Worm (Caenorhabditis elegans): Measurements from ENCODE around the gene C09G1.4.

C09G1.4 gene

ce11 chrX:15997926-15998325, 8.5 kb downstream of the C09G1.4 start:
- TF ChIP-seq hlh-30 (tag; optimal IDR thresholded peaks at IDR 0.05; ENCODE audit: insufficient read depth) (no peak), che-1 (tag; optimal IDR thresholded peaks at IDR 0.05) (no peak), ceh-31 (tag; optimal IDR thresholded peaks at IDR 0.05) (no peak), ceh-48 (tag; optimal IDR thresholded peaks at IDR 0.05) (no peak), pros-1 (tag; optimal IDR thresholded peaks at IDR 0.05) (no peak), C08G9.2 (tag; optimal IDR thresholded peaks at IDR 0.05) (no peak), elt-4 (tag; optimal IDR thresholded peaks at IDR 0.05) (no peak), fkh-6 (tag; optimal IDR thresholded peaks at IDR 0.05) (no peak), fax-1 (tag; optimal IDR thresholded peaks at IDR 0.05) (no peak), pag-3 (tag; optimal IDR thresholded peaks at IDR 0.05; ENCODE audit: borderline replicate concordance) (no peak), ttx-3 (tag; optimal IDR thresholded peaks at IDR 0.05) (no peak), gmeb-2 (tag; optimal IDR thresholded peaks at IDR 0.05) (no peak), ceh-2 (tag; optimal IDR thresholded peaks at IDR 0.05) (no peak), tbx-7 (tag; optimal IDR thresholded peaks at IDR 0.05) (no peak)

- TF ChIP-seq gmeb-2 (tag; optimal IDR thresholded peaks at IDR 0.05) = no peak
- TF ChIP-seq hlh-6 (tag; optimal IDR thresholded peaks at IDR 0.05) = no peak
- no peak for TF ChIP-seq pha-4 (tag; optimal IDR thresholded peaks at IDR 0.05)
- no peak for TF ChIP-seq dmd-4 (tag; optimal IDR thresholded peaks at IDR 0.05; ENCODE audit: borderline replicate concordance)
- TF ChIP-seq tbx-2 (tag; optimal IDR thresholded peaks at IDR 0.05) = no peak
- no peak for TF ChIP-seq unc-3 (GFP tag; conservative IDR thresholded peaks at IDR 0.05)
- TF ChIP-seq unc-3 (tag; optimal IDR thresholded peaks at IDR 0.05) = no peak
- no peak for TF ChIP-seq C38D4.7 (GFP tag; optimal IDR thresholded peaks at IDR 0.05)
- no peak for TF ChIP-seq elt-2 (tag; optimal IDR thresholded peaks at IDR 0.05)
These were observed 9.3 kb downstream of the C09G1.4 start for ce11 chrX:15997153-15997552.

- TF ChIP-seq pqm-1 (tag; optimal IDR thresholded peaks at IDR 0.05) (no peak), sdc-2 (tag; optimal IDR thresholded peaks at IDR 0.05) (no peak), sox-4 (tag; optimal IDR thresholded peaks at IDR 0.05) (no peak), pag-3 (tag; optimal IDR thresholded peaks at IDR 0.05; ENCODE audit: borderline replicate concordance) (no peak), hlh-8 (tag; optimal IDR thresholded peaks at IDR 0.05) (no peak), unc-55 (GFP tag; optimal IDR thresholded peaks at IDR 0.05) (no peak), ztf-16 (tag; optimal IDR thresholded peaks at IDR 0.05) (no peak), ceh-18 (tag; optimal IDR thresholded peaks at IDR 0.05) (no peak), nfya-1 (tag; optimal IDR thresholded peaks at IDR 0.05) (no peak), ama-1 (optimal IDR thresholded peaks at IDR 0.05) (no peak), ceh-14 (tag; optimal IDR thresholded peaks at IDR 0.05) (no peak), hlh-6 (tag; optimal IDR thresholded peaks at IDR 0.05) (no peak), F13H6.1 (tag; optimal IDR thresholded peaks at IDR 0.05) (no peak), ceh-24 (tag; optimal IDR thresholded peaks at IDR 0.05) (no peak)
These were observed 12.5 kb downstream of the C09G1.4 start for ce11 chrX:15993916-15994315.

ce11 chrX:15992806-15993205, 13.6 kb downstream of the C09G1.4 start:
- TF ChIP-seq dve-1 (tag; optimal IDR thresholded peaks at IDR 0.05) (no peak), tbx-7 (tag; optimal IDR thresholded peaks at IDR 0.05) (no peak), ceh-14 (tag; optimal IDR thresholded peaks at IDR 0.05) (no peak), ref-2 (tag; optimal IDR thresholded peaks at IDR 0.05) (no peak), C38D4.7 (GFP tag; optimal IDR thresholded peaks at IDR 0.05) (no peak), fkh-10 (GFP tag; optimal IDR thresholded peaks at IDR 0.05) (no peak), hlh-13 (GFP tag; optimal IDR thresholded peaks at IDR 0.05) (no peak), syd-9 (tag; optimal IDR thresholded peaks at IDR 0.05) (no peak), hlh-8 (tag; optimal IDR thresholded peaks at IDR 0.05) (no peak), sdc-2 (tag; optimal IDR thresholded peaks at IDR 0.05) (no peak), unc-3 (GFP tag; conservative IDR thresholded peaks at IDR 0.05) (no peak), unc-3 (tag; optimal IDR thresholded peaks at IDR 0.05) (no peak), odd-2 (tag; optimal IDR thresholded peaks at IDR 0.05) (no peak), unc-42 (tag; optimal IDR thresholded peaks at IDR 0.05) (no peak), gmeb-2 (tag; optimal IDR thresholded peaks at IDR 0.05) (no peak), C08G9.2 (tag; optimal IDR thresholded peaks at IDR 0.05) (no peak), eyg-1 (tag; optimal IDR thresholded peaks at IDR 0.05) (no peak), dmd-4 (tag; optimal IDR thresholded peaks at IDR 0.05; ENCODE audit: borderline replicate concordance) (no peak), T23F11.4 (GFP tag; optimal IDR thresholded peaks at IDR 0.05) (no peak)
